Fruit fly (Drosophila melanogaster) whole organism, embryonic: ENCODE measurements around the gene fzo.

Experiments
- Aef1 ChIP-seq: fragments of 200-800 bp; sonication (Bioruptor generic); IDR thresholded peaks from 3 replicates; pipeline ENCODE4 v1.3.6; 2022; ENCODE audit warnings: missing biosample characterization, missing genetic modification characterization
- Atf6 ChIP-seq: fragments of 200-800 bp; sonication (Bioruptor generic); IDR thresholded peaks from 2 replicates; pipeline ENCODE4 v1.3.6; 2022; ENCODE audit warnings: missing biosample characterization, missing genetic modification characterization
- B-H2 ChIP-seq: fragments of 200-800 bp; sonication (Bioruptor generic); optimal IDR thresholded peaks from 2 replicates; lab custom pipeline; 2018; ENCODE audit warnings: missing biosample characterization, mild to moderate bottlenecking, missing genetic modification characterization
- CG12769 ChIP-seq: fragments of 200-800 bp; sonication (Bioruptor generic); optimal IDR thresholded peaks from 2 replicates; lab custom pipeline; 2019; ENCODE audit warnings: missing biosample characterization, mild to moderate bottlenecking, missing genetic modification characterization, moderate library complexity
- CG14441 ChIP-seq: fragments of 200-800 bp; sonication (Bioruptor generic); IDR thresholded peaks from 2 replicates; pipeline ENCODE4 v1.3.6; 2022; ENCODE audit warnings: missing biosample characterization, missing genetic modification characterization
- CG18476 ChIP-seq: fragments of 200-800 bp; sonication (Bioruptor generic); optimal IDR thresholded peaks from 2 replicates; lab custom pipeline; 2016; ENCODE audit warnings: missing biosample characterization, mild to moderate bottlenecking, missing genetic modification characterization
- CG2678 ChIP-seq: fragments of 200-800 bp; sonication (Bioruptor generic); optimal IDR thresholded peaks from 3 replicates; lab custom pipeline; 2019; ENCODE audit warnings: missing biosample characterization, mild to moderate bottlenecking, missing genetic modification characterization, moderate library complexity
- CG30403 ChIP-seq: fragments of 200-800 bp; sonication (Bioruptor generic); optimal IDR thresholded peaks from 3 replicates; lab custom pipeline; 2016; ENCODE audit warnings: missing biosample characterization, missing genetic modification characterization
- CG32532 ChIP-seq: fragments of 200-800 bp; sonication (Bioruptor generic); IDR thresholded peaks from 2 replicates; pipeline ENCODE4 v1.3.6; 2022; ENCODE audit warnings: missing biosample characterization, missing genetic modification characterization
- CG5245 ChIP-seq: fragments of 200-800 bp; sonication (Bioruptor generic); optimal IDR thresholded peaks from 3 replicates; lab custom pipeline; 2016; ENCODE audit warnings: missing biosample characterization, missing genetic modification characterization
- CG7987 ChIP-seq: fragments of 200-800 bp; sonication (Bioruptor generic); optimal IDR thresholded peaks from 2 replicates; lab custom pipeline; 2018; ENCODE audit warnings: missing biosample characterization, mild to moderate bottlenecking, missing genetic modification characterization, moderate library complexity
- CG8290 ChIP-seq, 3 experiments: fragments of 200-800 bp; sonication (Bioruptor generic); optimal IDR thresholded peaks; 2 replicates each; lab custom pipeline; 2016 to 2019; ENCODE audit warnings: missing biosample characterization in 3 of 3, missing genetic modification characterization in 3 of 3, mild to moderate bottlenecking in 2 of 3, moderate library complexity in 1 of 3
- CG8765 ChIP-seq: fragments of 200-800 bp; sonication (Bioruptor generic); IDR thresholded peaks from 2 replicates; pipeline ENCODE4 v1.3.6; 2022; ENCODE audit warnings: missing biosample characterization, missing genetic modification characterization
- Dad ChIP-seq: fragments of 200-800 bp; sonication (Bioruptor generic); optimal IDR thresholded peaks from 3 replicates; lab custom pipeline; 2016; ENCODE audit warnings: missing biosample characterization, missing genetic modification characterization
- Deaf1 ChIP-seq: fragments of 200-800 bp; optimal IDR thresholded peaks from 3 replicates; lab custom pipeline; 2019; ENCODE audit warnings: missing biosample characterization, mild to moderate bottlenecking, missing genetic modification characterization, moderate library complexity
- Eip74EF ChIP-seq, 2 experiments: fragments of 200-800 bp in 1 of 2; fragments of >200 bp in 1 of 2; sonication (Bioruptor generic) in 1 of 2; optimal IDR thresholded peaks; 2 replicates each; lab custom pipeline; 2017 to 2019; ENCODE audit warnings: missing biosample characterization in 2 of 2, missing genetic modification characterization in 2 of 2, mild to moderate bottlenecking in 1 of 2, moderate library complexity in 1 of 2
- Fer1 ChIP-seq: fragments of 200-800 bp; sonication (Bioruptor generic); optimal IDR thresholded peaks from 2 replicates; lab custom pipeline; 2017; ENCODE audit warnings: missing biosample characterization, mild to moderate bottlenecking, missing genetic modification characterization
- Fer3 ChIP-seq: fragments of 200-800 bp; sonication (Bioruptor generic); optimal IDR thresholded peaks from 2 replicates; lab custom pipeline; 2018; ENCODE audit warnings: missing biosample characterization, mild to moderate bottlenecking, missing genetic modification characterization, moderate library complexity
- GATAe ChIP-seq: fragments of 200-800 bp; sonication (Bioruptor generic); conservative IDR thresholded peaks from 2 replicates; pipeline ENCODE4 v1.3.6; 2022; ENCODE audit warnings: missing biosample characterization, missing genetic modification characterization
- HHEX ChIP-seq: fragments of 200-800 bp; sonication (Bioruptor generic); optimal IDR thresholded peaks from 3 replicates; lab custom pipeline; 2017; ENCODE audit warnings: missing biosample characterization, mild to moderate bottlenecking, missing genetic modification characterization, missing genetic modification reagents
- Hr39 ChIP-seq: fragments of >200 bp; optimal IDR thresholded peaks from 2 replicates; lab custom pipeline; 2017
- Mad ChIP-seq: fragments of 200-800 bp; sonication (Bioruptor generic); optimal IDR thresholded peaks from 2 replicates; lab custom pipeline; 2016; ENCODE audit warnings: missing biosample characterization, missing genetic modification characterization
- Max ChIP-seq: fragments of 200-800 bp; sonication (Bioruptor generic); optimal IDR thresholded peaks from 2 replicates; lab custom pipeline; 2016; ENCODE audit warnings: missing biosample characterization, mild to moderate bottlenecking, missing genetic modification characterization
- NFAT ChIP-seq: fragments of 200-800 bp; sonication (Bioruptor generic); IDR thresholded peaks from 2 replicates; pipeline ENCODE4 v1.3.6; 2022; ENCODE audit warnings: missing biosample characterization, missing genetic modification characterization
- NfI ChIP-seq: fragments of 200-800 bp; sonication (Bioruptor generic); optimal IDR thresholded peaks from 3 replicates; lab custom pipeline; 2018; ENCODE audit warnings: missing biosample characterization, mild to moderate bottlenecking, missing genetic modification characterization, moderate library complexity
- Oli ChIP-seq: fragments of 200-800 bp; sonication (Bioruptor generic); optimal IDR thresholded peaks from 2 replicates; lab custom pipeline; 2018; ENCODE audit warnings: missing biosample characterization, mild to moderate bottlenecking, missing genetic modification characterization, moderate library complexity
- PHDP ChIP-seq: fragments of 200-800 bp; sonication (Bioruptor generic); optimal IDR thresholded peaks from 3 replicates; lab custom pipeline; 2018; ENCODE audit warnings: missing biosample characterization, mild to moderate bottlenecking, missing genetic modification characterization, moderate library complexity
- Poxn ChIP-seq: fragments of 200-800 bp; sonication (Bioruptor generic); IDR thresholded peaks from 2 replicates; pipeline ENCODE4 v1.3.6; 2022; ENCODE audit warnings: missing biosample characterization, missing genetic modification characterization
- Rx ChIP-seq: fragments of 200-800 bp; sonication (Bioruptor generic); IDR thresholded peaks from 2 replicates; pipeline ENCODE4 v1.3.6; 2022; ENCODE audit warnings: missing biosample characterization, missing genetic modification characterization
- Scr ChIP-seq: fragments of 200-800 bp; sonication (Bioruptor generic); IDR thresholded peaks from 2 replicates; pipeline ENCODE4 v1.3.6; 2022; ENCODE audit warnings: missing biosample characterization, missing genetic modification characterization; ENCODE audit not compliant: partially characterized antibody
- Sry-β ChIP-seq: fragments of 200-800 bp; sonication (Bioruptor generic); optimal IDR thresholded peaks from 2 replicates; lab custom pipeline; 2018; ENCODE audit warnings: missing biosample characterization, mild to moderate bottlenecking, missing genetic modification characterization, moderate library complexity
- chif ChIP-seq, 2 experiments: fragments of 200-800 bp; sonication (Bioruptor generic); optimal IDR thresholded peaks; 3 replicates each; lab custom pipeline; 2016; ENCODE audit warnings: missing biosample characterization in 2 of 2, missing genetic modification characterization in 2 of 2
- ci ChIP-seq: fragments of 200-800 bp; sonication (Bioruptor generic); IDR thresholded peaks from 3 replicates; pipeline ENCODE4 v1.3.6; 2022; ENCODE audit warnings: missing biosample characterization, missing genetic modification characterization
- dpn ChIP-seq, 2 experiments: fragments of 200-800 bp; sonication (Bioruptor generic); optimal IDR thresholded peaks; 3 replicates each; lab custom pipeline; 2016; ENCODE audit warnings: missing biosample characterization in 2 of 2, missing genetic modification characterization in 2 of 2
- dysf ChIP-seq: fragments of 200-800 bp; sonication (Bioruptor generic); IDR thresholded peaks from 3 replicates; pipeline ENCODE4 v1.3.6; 2022; ENCODE audit warnings: missing biosample characterization, missing genetic modification characterization
- en ChIP-seq: fragments of 200-800 bp; sonication (Bioruptor generic); optimal IDR thresholded peaks from 2 replicates; lab custom pipeline; 2016; ENCODE audit warnings: missing biosample characterization, missing genetic modification characterization
- fd3F ChIP-seq: fragments of 200-800 bp; sonication (Bioruptor generic); optimal IDR thresholded peaks from 2 replicates; lab custom pipeline; 2018; ENCODE audit warnings: missing biosample characterization, mild to moderate bottlenecking, missing genetic modification characterization, moderate library complexity
- fd64A ChIP-seq: fragments of 200-800 bp; sonication (Bioruptor generic); optimal IDR thresholded peaks from 3 replicates; lab custom pipeline; 2018; ENCODE audit warnings: missing biosample characterization, mild to moderate bottlenecking, missing genetic modification characterization
- jing ChIP-seq: fragments of 200-800 bp; sonication (Bioruptor generic); optimal IDR thresholded peaks from 2 replicates; lab custom pipeline; 2018; ENCODE audit warnings: missing biosample characterization, mild to moderate bottlenecking, missing genetic modification characterization
- lab ChIP-seq: fragments of 200-800 bp; sonication (Bioruptor generic); optimal IDR thresholded peaks from 3 replicates; lab custom pipeline; 2017; ENCODE audit warnings: missing biosample characterization, missing genetic modification characterization, mild to moderate bottlenecking, moderate library complexity, missing genetic modification reagents
- nmo ChIP-seq: fragments of 200-800 bp; sonication (Bioruptor generic); optimal IDR thresholded peaks from 2 replicates; lab custom pipeline; 2018; ENCODE audit warnings: missing biosample characterization, mild to moderate bottlenecking, missing genetic modification characterization, moderate library complexity
- pros ChIP-seq: fragments of 200-800 bp; sonication (Bioruptor generic); optimal IDR thresholded peaks from 3 replicates; lab custom pipeline; 2019; ENCODE audit warnings: missing biosample characterization, mild to moderate bottlenecking, missing genetic modification characterization, moderate library complexity
- psq ChIP-seq: fragments of 200-800 bp; sonication (Bioruptor generic); optimal IDR thresholded peaks from 2 replicates; lab custom pipeline; 2017; ENCODE audit warnings: missing biosample characterization, missing genetic modification characterization
- run ChIP-seq: fragments of 200-800 bp; sonication (Bioruptor generic); optimal IDR thresholded peaks from 3 replicates; lab custom pipeline; 2018; ENCODE audit warnings: missing biosample characterization, mild to moderate bottlenecking, missing genetic modification characterization
- sisA ChIP-seq: fragments of 200-800 bp; sonication (Bioruptor generic); IDR thresholded peaks from 2 replicates; pipeline ENCODE4 v1.3.6; 2022; ENCODE audit warnings: missing biosample characterization, missing genetic modification characterization
- so ChIP-seq: fragments of 200-800 bp; sonication (Bioruptor generic); IDR thresholded peaks from 3 replicates; pipeline ENCODE4 v1.3.6; 2022; ENCODE audit warnings: missing biosample characterization, missing genetic modification characterization
- sug ChIP-seq: fragments of 200-800 bp; optimal IDR thresholded peaks from 2 replicates; lab custom pipeline; 2019; ENCODE audit warnings: missing biosample characterization, mild to moderate bottlenecking, missing genetic modification characterization, moderate library complexity

Gene fzo

dm6 chr3R:23210243-23211215, 6.7 kb upstream of the fzo start (continued):
- no peak for TF ChIP-seq Oli (tag; lab: Kevin White, UChicago)
- no peak for TF ChIP-seq psq (GFP tag; lab: Kevin White, UChicago)
- TF ChIP-seq sug (tag; lab: Kevin White, UChicago): peak; percentile 100
- TF ChIP-seq run: no peak
- TF ChIP-seq CG7987 (GFP tag; lab: Kevin White, UChicago): peak; percentile 95
- peak; percentile 3 for TF ChIP-seq PHDP
- no peak for TF ChIP-seq CG8765 (GFP tag; lab: Robert Waterston, UW)
- TF ChIP-seq CG2678: peak; percentile 21
- TF ChIP-seq Rx (GFP tag; lab: Robert Waterston, UW): 0 out of 2 replicates have a peak, but pooled peaks have one; percentile 16
- TF ChIP-seq Scr: no peak
- 0 out of 3 replicates have a peak, but pooled peaks have one; percentile 41 for TF ChIP-seq so (GFP tag; lab: Robert Waterston, UW)
- TF ChIP-seq NFAT (GFP tag; lab: Robert Waterston, UW): no peak
- TF ChIP-seq Eip74EF (GFP tag; optimal IDR thresholded peaks at IDR 0.05; lab: Kevin White, UChicago): no peak
- TF ChIP-seq chif (GFP tag; optimal IDR thresholded peaks at IDR 0.05; lab: Kevin White, UChicago): no peak
- TF ChIP-seq nmo (GFP tag; lab: Kevin White, UChicago): peak; percentile 10
- TF ChIP-seq Hr39 (lab: Kevin White, UChicago): no peak
- peak; percentile 16 for TF ChIP-seq Fer1 (GFP tag; lab: Kevin White, UChicago)
- TF ChIP-seq ci (GFP tag; lab: Robert Waterston, UW): no peak
- TF ChIP-seq en (GFP tag; lab: Kevin White, UChicago): no peak
- TF ChIP-seq CG5245 (GFP tag; lab: Kevin White, UChicago): no peak
- TF ChIP-seq Max: no peak
- TF ChIP-seq CG18476 (GFP tag; lab: Kevin White, UChicago): no peak
- peak; percentile 49; the same call in 1 of the 2 replicates for TF ChIP-seq CG32532 (GFP tag; lab: Robert Waterston, UW)
- no peak for TF ChIP-seq Mad
- peak; percentile 50 for TF ChIP-seq GATAe (GFP tag; lab: Robert Waterston, UW)
- peak; percentile 13 for TF ChIP-seq NfI (GFP tag; lab: Kevin White, UChicago)
- TF ChIP-seq Fer3 (tag; lab: Kevin White, UChicago): peak; percentile 33
- peak; percentile 33 for TF ChIP-seq Sry-β (GFP tag; lab: Kevin White, UChicago)
- TF ChIP-seq sisA (GFP tag; lab: Robert Waterston, UW): no peak; the same call in 1 of the 2 replicates
- no peak for TF ChIP-seq Poxn (GFP tag; lab: Robert Waterston, UW)
- TF ChIP-seq HHEX (GFP tag; lab: Kevin White, UChicago): no peak
- TF ChIP-seq fd64A: no peak
- peak; percentile 34 for TF ChIP-seq Deaf1 (tag; lab: Kevin White, UChicago)
- no peak for TF ChIP-seq CG30403 (GFP tag; lab: Kevin White, UChicago)
- peak; percentile 4 for TF ChIP-seq pros (GFP tag; lab: Kevin White, UChicago)
- TF ChIP-seq Dad (GFP tag; lab: Kevin White, UChicago): no peak
- TF ChIP-seq B-H2 (GFP tag; lab: Kevin White, UChicago): no peak
- no peak for TF ChIP-seq CG8290 (GFP tag; optimal IDR thresholded peaks at IDR 0.05; lab: Kevin White, UChicago)
- peak in 1 of 2 experiments; percentile 52 for TF ChIP-seq CG8290 (tag; optimal IDR thresholded peaks at IDR 0.05; lab: Kevin White, UChicago)
- peak; percentile 55 for TF ChIP-seq Atf6 (GFP tag; lab: Robert Waterston, UW)
- peak; percentile 41 for TF ChIP-seq CG12769 (tag; lab: Kevin White, UChicago)
- TF ChIP-seq jing (GFP tag; lab: Kevin White, UChicago): no peak
- no peak for TF ChIP-seq fd3F (GFP tag; lab: Kevin White, UChicago)
- TF ChIP-seq dpn (GFP tag; optimal IDR thresholded peaks at IDR 0.05; lab: Kevin White, UChicago): peak in 1 of 2 experiments; percentile 5
- peak; percentile 58 for TF ChIP-seq dysf
- peak; percentile 37 for TF ChIP-seq lab (GFP tag; lab: Kevin White, UChicago)
- TF ChIP-seq Aef1 (GFP tag; lab: Robert Waterston, UW): no peak; the same call in 2 of the 3 replicates
- TF ChIP-seq CG14441: peak; percentile 34; the same call in 1 of the 2 replicates
